Fruit fly (Drosophila melanogaster) whole organism, embryonic: ENCODE data around the gene CG15213.

Experiments
- Adf1 ChIP-seq: fragments of 200-800 bp; sonication (Bioruptor generic); IDR thresholded peaks from 2 replicates; pipeline ENCODE4 v1.3.6; 2022; ENCODE audit warnings: missing biosample characterization, missing genetic modification characterization
- CG10321 ChIP-seq: fragments of 200-800 bp; sonication (Bioruptor generic); IDR thresholded peaks from 2 replicates; pipeline ENCODE4 v1.3.6; 2022; ENCODE audit warnings: missing biosample characterization, missing genetic modification characterization
- CG11504 ChIP-seq: fragments of 200-800 bp; sonication (Bioruptor generic); optimal IDR thresholded peaks from 3 replicates; lab custom pipeline; 2019; ENCODE audit warnings: missing biosample characterization, mild to moderate bottlenecking, missing genetic modification characterization, moderate library complexity
- CG13287 ChIP-seq: fragments of 200-800 bp; sonication (Bioruptor generic); IDR thresholded peaks from 2 replicates; pipeline ENCODE4 v1.3.6; 2022; ENCODE audit warnings: missing biosample characterization, missing genetic modification characterization; ENCODE audit not compliant: partially characterized antibody
- CG18262 ChIP-seq: fragments of 200-800 bp; optimal IDR thresholded peaks from 3 replicates; lab custom pipeline; 2019; ENCODE audit warnings: missing biosample characterization, mild to moderate bottlenecking, missing genetic modification characterization, moderate library complexity
- CG31224 ChIP-seq: fragments of 200-800 bp; sonication (Bioruptor generic); IDR thresholded peaks from 2 replicates; pipeline ENCODE4 v1.3.6; 2022; ENCODE audit warnings: missing biosample characterization, missing genetic modification characterization
- CG32532 ChIP-seq: fragments of 200-800 bp; sonication (Bioruptor generic); IDR thresholded peaks from 2 replicates; pipeline ENCODE4 v1.3.6; 2022; ENCODE audit warnings: missing biosample characterization, missing genetic modification characterization
- CG3726 ChIP-seq: fragments of 200-800 bp; sonication (Bioruptor generic); IDR thresholded peaks from 3 replicates; pipeline ENCODE4, ENCODE4 v1.3.6; 2022; ENCODE audit warnings: missing biosample characterization, missing genetic modification characterization
- CG4328 ChIP-seq: fragments of 200-800 bp; sonication (Bioruptor generic); optimal IDR thresholded peaks from 3 replicates; lab custom pipeline; 2017; ENCODE audit warnings: missing biosample characterization, missing genetic modification reagents, missing genetic modification characterization
- CG4820 ChIP-seq: fragments of 200-800 bp; sonication (Bioruptor generic); optimal IDR thresholded peaks from 3 replicates; lab custom pipeline; 2016; ENCODE audit warnings: missing biosample characterization, missing genetic modification characterization
- CG6175 ChIP-seq: fragments of 200-800 bp; sonication (Bioruptor generic); IDR thresholded peaks from 3 replicates; pipeline ENCODE4 v1.3.6; 2022; ENCODE audit warnings: missing biosample characterization, missing genetic modification characterization
- CG6813 ChIP-seq: fragments of 200-800 bp; sonication (Bioruptor generic); optimal IDR thresholded peaks from 2 replicates; lab custom pipeline; 2017; ENCODE audit warnings: missing biosample characterization, missing genetic modification characterization, mild to moderate bottlenecking, moderate library complexity, missing genetic modification reagents
- CG7786 ChIP-seq: fragments of 200-800 bp; sonication (Bioruptor generic); optimal IDR thresholded peaks from 2 replicates; lab custom pipeline; 2016; ENCODE audit warnings: missing biosample characterization, missing genetic modification characterization
- CG8924 ChIP-seq: fragments of 200-800 bp; optimal IDR thresholded peaks from 3 replicates; lab custom pipeline; 2019; ENCODE audit warnings: missing biosample characterization, mild to moderate bottlenecking, missing genetic modification characterization, moderate library complexity
- CTCF ChIP-seq: fragments of 200-800 bp; sonication (Bioruptor generic); optimal IDR thresholded peaks from 2 replicates; lab custom pipeline; 2017; ENCODE audit warnings: missing biosample characterization, mild to moderate bottlenecking, missing genetic modification characterization, moderate library complexity
- CkIIα-i1 ChIP-seq: fragments of 200-800 bp; sonication (Bioruptor generic); IDR thresholded peaks from 2 replicates; pipeline ENCODE4 v1.3.6; 2022; ENCODE audit warnings: missing biosample characterization, missing genetic modification characterization
- Deaf1 ChIP-seq: fragments of 200-800 bp; optimal IDR thresholded peaks from 3 replicates; lab custom pipeline; 2019; ENCODE audit warnings: missing biosample characterization, mild to moderate bottlenecking, missing genetic modification characterization, moderate library complexity
- Doc2 ChIP-seq: fragments of 200-800 bp; sonication (Bioruptor generic); IDR thresholded peaks from 2 replicates; pipeline ENCODE4 v1.3.6; 2022; ENCODE audit warnings: missing biosample characterization, missing genetic modification characterization
- Dp ChIP-seq: fragments of 200-800 bp; sonication (Bioruptor generic); optimal IDR thresholded peaks from 2 replicates; lab custom pipeline; 2018; ENCODE audit warnings: missing biosample characterization, mild to moderate bottlenecking, missing genetic modification characterization, moderate library complexity
- Ets65A ChIP-seq: fragments of 200-800 bp; sonication (Bioruptor generic); peaks from one replicate; lab custom pipeline; 2016; ENCODE audit warnings: missing biosample characterization, missing genetic modification characterization
- HLHmδ ChIP-seq: fragments of 200-800 bp; sonication (Bioruptor generic); optimal IDR thresholded peaks from 2 replicates; lab custom pipeline; 2018; ENCODE audit warnings: missing biosample characterization, mild to moderate bottlenecking, missing genetic modification characterization, moderate library complexity
- Hey ChIP-seq: fragments of 200-800 bp; sonication (Bioruptor generic); optimal IDR thresholded peaks from 3 replicates; lab custom pipeline; 2018; ENCODE audit warnings: missing biosample characterization, mild to moderate bottlenecking, missing genetic modification characterization
- Hsf ChIP-seq: fragments of 200-800 bp; sonication (Bioruptor generic); optimal IDR thresholded peaks from 3 replicates; lab custom pipeline; 2016; ENCODE audit warnings: missing biosample characterization, missing genetic modification characterization
- MESR4 ChIP-seq: fragments of 200-800 bp; sonication (Bioruptor generic); optimal IDR thresholded peaks from 2 replicates; lab custom pipeline; 2018; ENCODE audit warnings: missing biosample characterization, mild to moderate bottlenecking, missing genetic modification characterization, moderate library complexity
- Med ChIP-seq: fragments of 200-800 bp; sonication (Bioruptor generic); peaks from one replicate; lab custom pipeline; 2016; ENCODE audit warnings: missing biosample characterization, missing genetic modification characterization, mild to moderate bottlenecking, inconsistent platforms, moderate library complexity
- Nf-YC ChIP-seq: fragments of 200-800 bp; optimal IDR thresholded peaks from 3 replicates; lab custom pipeline; 2019; ENCODE audit warnings: missing biosample characterization, mild to moderate bottlenecking, missing genetic modification characterization, moderate library complexity
- ap ChIP-seq: fragments of 200-800 bp; sonication (Bioruptor generic); IDR thresholded peaks from 2 replicates; pipeline ENCODE4 v1.3.6; 2022; ENCODE audit warnings: missing biosample characterization, missing genetic modification characterization
- cg ChIP-seq: fragments of 200-800 bp; sonication (Bioruptor generic); optimal IDR thresholded peaks from 3 replicates; lab custom pipeline; 2019; ENCODE audit warnings: missing biosample characterization, mild to moderate bottlenecking, missing genetic modification characterization, moderate library complexity
- chinmo ChIP-seq: fragments of 200-800 bp; sonication (Bioruptor generic); IDR thresholded peaks from 4 replicates; pipeline ENCODE4 v1.3.6; 2022; ENCODE audit warnings: missing biosample characterization, missing genetic modification characterization; ENCODE audit not compliant: partially characterized antibody
- crol ChIP-seq: fragments of 200-800 bp; sonication (Bioruptor generic); IDR thresholded peaks from 2 replicates; pipeline ENCODE4 v1.3.6; 2022; ENCODE audit warnings: missing biosample characterization, missing genetic modification characterization
- cwo ChIP-seq: fragments of 200-800 bp; sonication (Bioruptor generic); optimal IDR thresholded peaks from 3 replicates; lab custom pipeline; 2017; ENCODE audit warnings: missing biosample characterization, missing genetic modification characterization, mild to moderate bottlenecking, moderate library complexity, missing genetic modification reagents
- eyg ChIP-seq: fragments of 200-800 bp; sonication (Bioruptor generic); optimal IDR thresholded peaks from 3 replicates; lab custom pipeline; 2016; ENCODE audit warnings: missing biosample characterization, missing genetic modification characterization
- gcm ChIP-seq: fragments of 200-800 bp; sonication (Bioruptor generic); optimal IDR thresholded peaks from 2 replicates; lab custom pipeline; 2019; ENCODE audit warnings: missing biosample characterization, mild to moderate bottlenecking, missing genetic modification characterization, moderate library complexity
- grn ChIP-seq: fragments of 200-800 bp; sonication (Bioruptor generic); optimal IDR thresholded peaks from 3 replicates; lab custom pipeline; 2017; ENCODE audit warnings: missing biosample characterization, missing genetic modification characterization
- hb ChIP-seq: fragments of 200-800 bp; sonication (Bioruptor generic); IDR thresholded peaks from 3 replicates; pipeline ENCODE4 v1.3.6; 2022; ENCODE audit warnings: missing biosample characterization, missing genetic modification characterization; ENCODE audit not compliant: partially characterized antibody
- luna ChIP-seq: fragments of 200-800 bp; sonication (Bioruptor generic); optimal IDR thresholded peaks from 2 replicates; lab custom pipeline; 2016; ENCODE audit warnings: missing biosample characterization, missing genetic modification characterization
- mam ChIP-seq: fragments of 200-800 bp; sonication (Bioruptor generic); optimal IDR thresholded peaks from 3 replicates; lab custom pipeline; 2016; ENCODE audit warnings: missing biosample characterization, missing genetic modification characterization
- pho ChIP-seq: fragments of 200-800 bp; sonication (Bioruptor generic); optimal IDR thresholded peaks from 2 replicates; lab custom pipeline; 2016; ENCODE audit warnings: missing biosample characterization, missing genetic modification characterization
- pros ChIP-seq: fragments of 200-800 bp; sonication (Bioruptor generic); optimal IDR thresholded peaks from 3 replicates; lab custom pipeline; 2019; ENCODE audit warnings: missing biosample characterization, mild to moderate bottlenecking, missing genetic modification characterization, moderate library complexity
- pzg ChIP-seq: fragments of 200-800 bp; sonication (Bioruptor generic); optimal IDR thresholded peaks from 3 replicates; lab custom pipeline; 2018; ENCODE audit warnings: missing biosample characterization, mild to moderate bottlenecking, missing genetic modification characterization, moderate library complexity
- seq ChIP-seq: fragments of 200-800 bp; sonication (Bioruptor generic); IDR thresholded peaks from 2 replicates; pipeline ENCODE4 v1.3.6; 2022; ENCODE audit warnings: missing biosample characterization, missing genetic modification characterization
- slp2 ChIP-seq: fragments of 200-800 bp; sonication (Bioruptor generic); optimal IDR thresholded peaks from 2 replicates; lab custom pipeline; 2016; ENCODE audit warnings: missing biosample characterization, missing genetic modification characterization
- sr ChIP-seq: fragments of 200-800 bp; sonication (Bioruptor generic); IDR thresholded peaks from 3 replicates; pipeline ENCODE4 v1.3.6; 2022; ENCODE audit warnings: missing biosample characterization, missing genetic modification characterization
- tna ChIP-seq: fragments of 200-800 bp; sonication (Bioruptor generic); IDR thresholded peaks from 2 replicates; pipeline ENCODE4 v1.3.6; 2022; ENCODE audit warnings: missing biosample characterization, missing genetic modification characterization; ENCODE audit not compliant: partially characterized antibody
- ttk ChIP-seq: fragments of 200-800 bp; sonication (Bioruptor generic); IDR thresholded peaks from 2 replicates; pipeline ENCODE4 v2.1.2; 2022; ENCODE audit warnings: missing biosample characterization, missing genetic modification characterization
- tup ChIP-seq: fragments of 200-800 bp; sonication (Bioruptor generic); optimal IDR thresholded peaks from 2 replicates; lab custom pipeline; 2016; ENCODE audit warnings: missing biosample characterization, mild to moderate bottlenecking, missing genetic modification characterization, moderate library complexity
- unc-4 ChIP-seq: fragments of 200-800 bp; sonication (Bioruptor generic); IDR thresholded peaks from 2 replicates; pipeline ENCODE4 v1.3.6; 2022; ENCODE audit warnings: missing biosample characterization, missing genetic modification characterization; ENCODE audit not compliant: partially characterized antibody
- wor ChIP-seq: fragments of 200-800 bp; sonication (Bioruptor generic); IDR thresholded peaks from 2 replicates; pipeline ENCODE4 v1.3.6; 2022; ENCODE audit warnings: missing biosample characterization, missing genetic modification characterization
- zen ChIP-seq: fragments of 200-800 bp; sonication (Bioruptor generic); optimal IDR thresholded peaks from 3 replicates; lab custom pipeline; 2018; ENCODE audit warnings: missing biosample characterization, mild to moderate bottlenecking, missing genetic modification characterization, moderate library complexity
- zf30C ChIP-seq: fragments of 200-800 bp; sonication (Bioruptor generic); optimal IDR thresholded peaks from 3 replicates; lab custom pipeline; 2018; ENCODE audit warnings: missing biosample characterization, mild to moderate bottlenecking, missing genetic modification characterization

CG15213 gene

dm6 chr3L:5180179-5180578 is 47.2 kb upstream of the CG15213 start (continued):
- TF ChIP-seq ap (GFP tag; lab: Robert Waterston, UW), result 0 out of 2 replicates have a peak, but pooled peaks have one; percentile 25

DNA sequence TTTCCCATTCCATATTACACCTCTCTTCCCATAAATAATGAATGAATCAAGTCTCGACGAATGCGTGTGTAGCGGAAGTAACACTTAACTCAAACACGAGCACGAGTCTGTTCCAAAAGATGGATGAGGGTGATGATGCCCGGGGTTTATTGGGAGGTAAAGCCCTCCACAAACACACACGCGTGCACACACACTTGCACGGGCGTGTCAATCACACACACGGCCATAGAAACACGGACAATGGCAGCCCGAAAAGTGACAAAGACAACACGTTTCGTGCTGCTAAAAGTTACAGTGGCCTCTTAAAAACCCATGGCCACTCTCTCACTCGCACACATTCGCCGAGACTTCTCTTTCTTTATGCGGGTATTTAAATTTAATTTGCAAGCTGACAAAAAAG is 45.9 kb upstream of the CG15213 start:
- TF ChIP-seq Dp (no peak), CG31224 (no peak), Ets65A (GFP tag; lab: Kevin White, UChicago) (peak; percentile 21), Doc2 (no peak), gcm (GFP tag; lab: Kevin White, UChicago) (peak; percentile 28), MESR4 (GFP tag; lab: Kevin White, UChicago) (no peak), mam (no peak), tna (GFP tag; lab: Robert Waterston, UW) (no peak), pho (GFP tag; lab: Kevin White, UChicago) (no peak), chinmo (GFP tag; lab: Robert Waterston, UW) (0 out of 4 replicates have a peak, but pooled peaks have one; percentile 23), hb (GFP tag; lab: Robert Waterston, UW) (no peak), grn (no peak), seq (GFP tag; lab: Robert Waterston, UW) (no peak), CG10321 (GFP tag; lab: Robert Waterston, UW) (0 out of 2 replicates have a peak, but pooled peaks have one; percentile 5), eyg (GFP tag; lab: Kevin White, UChicago) (no peak), CG3726 (no peak), CG4820 (GFP tag; lab: Kevin White, UChicago) (no peak), tup (GFP tag; lab: Kevin White, UChicago) (no peak), Hey (tag; lab: Kevin White, UChicago) (peak; percentile 76), Adf1 (GFP tag; lab: Robert Waterston, UW) (no peak), Nf-YC (tag; lab: Kevin White, UChicago) (peak; percentile 5), pros (GFP tag; lab: Kevin White, UChicago) (peak; percentile 4), pzg (GFP tag; lab: Kevin White, UChicago) (no peak), unc-4 (GFP tag; lab: Robert Waterston, UW) (no peak), sr (GFP tag; lab: Robert Waterston, UW) (no peak), Deaf1 (no peak), CG18262 (tag; lab: Kevin White, UChicago) (no peak), CG6813 (GFP tag; lab: Kevin White, UChicago) (no peak), luna (GFP tag; lab: Kevin White, UChicago) (no peak), crol (GFP tag; lab: Robert Waterston, UW) (no peak), zf30C (GFP tag; lab: Kevin White, UChicago) (no peak), CG13287 (no peak), CG6175 (GFP tag; lab: Robert Waterston, UW) (no peak), CkIIα-i1 (no peak), HLHmδ (no peak), CG32532 (0 out of 2 replicates have a peak, but pooled peaks have one; percentile 35), CG4328 (GFP tag; lab: Kevin White, UChicago) (no peak), wor (GFP tag; lab: Robert Waterston, UW) (no peak), CTCF (GFP tag; lab: Kevin White, UChicago) (no peak), cwo (GFP tag; lab: Kevin White, UChicago) (peak; percentile 16), CG8924 (tag; lab: Kevin White, UChicago) (no peak), CG7786 (no peak), CG11504 (tag; lab: Kevin White, UChicago) (no peak), zen (tag; lab: Kevin White, UChicago) (no peak), ttk (GFP tag; lab: Robert Waterston, UW) (0 out of 2 replicates have a peak, but pooled peaks have one; percentile 14), slp2 (GFP tag; lab: Kevin White, UChicago) (no peak), Hsf (GFP tag; lab: Kevin White, UChicago) (no peak), Med (peak; percentile 72), cg (peak; percentile 32)
